Worm (Caenorhabditis elegans) whole organism, L4 larva: ENCODE data around the gene F32D8.4.

ENCODE experiments used
- D1046.2 ChIP-seq: fragments of 200-800 bp; sonication (Bioruptor generic); IDR thresholded peaks from 2 replicates; pipeline ENCODE4 v1.3.6; 2022; ENCODE audit warnings: missing genetic modification characterization, missing compliant biosample characterization
- Y75B8A.6 ChIP-seq: fragments of 200-800 bp; sonication (Bioruptor generic); IDR thresholded peaks from 2 replicates; pipeline ENCODE4 v1.3.6; 2022; ENCODE audit warnings: missing genetic modification reagents, missing genetic modification characterization, missing compliant biosample characterization
- aha-1 ChIP-seq: fragments of 150-350 bp; peaks from one replicate; lab custom pipeline; 2014; ENCODE audit warnings: missing biosample characterization, missing genetic modification characterization
- aly-2 ChIP-seq: sonication (generic microtip); optimal IDR thresholded peaks from 2 replicates; lab custom pipeline; 2018; ENCODE audit warnings: missing biosample characterization, missing genetic modification characterization
- ama-1 ChIP-seq: fragments of 150-350 bp; optimal IDR thresholded peaks from 2 replicates; lab custom pipeline; 2014; ENCODE audit warnings: inconsistent platforms, mixed read lengths
- ceh-28 ChIP-seq: fragments of 150-350 bp; optimal IDR thresholded peaks from 2 replicates; lab custom pipeline; 2014; ENCODE audit warnings: missing biosample characterization, missing genetic modification reagents, missing genetic modification characterization
- ces-1 ChIP-seq: fragments of 150-350 bp; sonication (generic microtip); optimal IDR thresholded peaks from 4 replicates; lab custom pipeline; 2014; ENCODE audit warnings: missing biosample characterization, missing genetic modification reagents, missing genetic modification characterization
- cey-2 ChIP-seq: sonication (generic microtip); optimal IDR thresholded peaks from 3 replicates; lab custom pipeline; 2017; ENCODE audit warnings: missing genetic modification characterization, mild to moderate bottlenecking, missing compliant biosample characterization, antibody characterized with exemption, borderline replicate concordance; ENCODE audit not compliant: insufficient read depth
- daf-12 ChIP-seq: fragments of 150-350 bp; optimal IDR thresholded peaks from 2 replicates; lab custom pipeline; 2014; ENCODE audit warnings: missing biosample characterization, missing genetic modification reagents, missing genetic modification characterization
- daf-16 ChIP-seq, 3 experiments: sonication (generic microtip); optimal IDR thresholded peaks; 2 replicates each; lab custom pipeline; 2016 to 2017; ENCODE audit warnings: missing genetic modification characterization in 3 of 3, missing genetic modification reagents in 3 of 3, mild to moderate bottlenecking in 2 of 3, missing compliant biosample characterization in 2 of 3, missing biosample characterization in 1 of 3, moderate library complexity in 1 of 3
- dmd-6 ChIP-seq: fragments of 200-800 bp; sonication (Bioruptor generic); IDR thresholded peaks from 2 replicates; pipeline ENCODE4 v1.3.6; 2022; ENCODE audit warnings: missing genetic modification reagents, missing genetic modification characterization, missing compliant biosample characterization
- dmd-8 ChIP-seq: fragments of 200-800 bp; sonication (Bioruptor generic); IDR thresholded peaks from 2 replicates; pipeline ENCODE4 v1.3.6; 2022; ENCODE audit warnings: missing genetic modification characterization, missing compliant biosample characterization
- egl-27 ChIP-seq: sonication (generic microtip); optimal IDR thresholded peaks from 3 replicates; lab custom pipeline; 2017; ENCODE audit warnings: missing biosample characterization, missing genetic modification reagents, missing genetic modification characterization
- hif-1 ChIP-seq, 2 experiments: sonication (generic microtip); optimal IDR thresholded peaks; 2 replicates each; lab custom pipeline; 2016 to 2017; ENCODE audit warnings: missing compliant biosample characterization in 2 of 2, missing genetic modification characterization in 2 of 2, missing genetic modification reagents in 2 of 2, missing genotype in 2 of 2, mild to moderate bottlenecking in 1 of 2
- hlh-11 ChIP-seq: fragments of 200-800 bp; sonication (Bioruptor generic); optimal IDR thresholded peaks from 2 replicates; lab custom pipeline; 2018; ENCODE audit warnings: mild to moderate bottlenecking, missing genetic modification characterization, missing compliant biosample characterization
- hlh-30 ChIP-seq: sonication (generic microtip); optimal IDR thresholded peaks from 2 replicates; lab custom pipeline; 2017; ENCODE audit warnings: antibody characterized with exemption, mild to moderate bottlenecking, missing genetic modification characterization, missing compliant biosample characterization; ENCODE audit not compliant: insufficient read depth
- hmg-1.1 ChIP-seq: fragments of 200-800 bp; sonication (Bioruptor generic); IDR thresholded peaks from 2 replicates; pipeline ENCODE4 v1.3.6; 2022; ENCODE audit warnings: missing genetic modification reagents, missing genetic modification characterization, missing compliant biosample characterization
- jun-1 ChIP-seq: fragments of 150-350 bp; optimal IDR thresholded peaks from 2 replicates; lab custom pipeline; 2014; ENCODE audit warnings: missing biosample characterization, missing genetic modification reagents, missing genetic modification characterization
- lim-7 ChIP-seq: fragments of 200-800 bp; sonication (Bioruptor generic); IDR thresholded peaks from 2 replicates; pipeline ENCODE4 v1.3.6; 2022; ENCODE audit warnings: missing genetic modification characterization, missing compliant biosample characterization
- lin-29 ChIP-seq: fragments of 200-800 bp; sonication (Bioruptor generic); IDR thresholded peaks from 2 replicates; pipeline ENCODE4 v1.3.6; 2022; ENCODE audit warnings: missing genetic modification reagents, missing genetic modification characterization, missing compliant biosample characterization
- lin-38 ChIP-seq: fragments of 200-800 bp; sonication (Bioruptor generic); IDR thresholded peaks from 2 replicates; pipeline ENCODE4 v1.3.6; 2022; ENCODE audit warnings: missing genetic modification reagents, missing genetic modification characterization, missing compliant biosample characterization
- lin-39 ChIP-seq: fragments of 150-350 bp; optimal IDR thresholded peaks from 2 replicates; lab custom pipeline; 2014; ENCODE audit warnings: missing biosample characterization, missing genetic modification reagents, missing genetic modification characterization
- lsy-2 ChIP-seq, 2 experiments: fragments of 150-350 bp in 1 of 2; sonication (generic microtip) in 1 of 2; optimal IDR thresholded peaks; 2 replicates each; lab custom pipeline; 2014 to 2017; ENCODE audit warnings: missing biosample characterization in 2 of 2, missing genetic modification characterization in 2 of 2
- mdl-1 ChIP-seq, 2 experiments: fragments of 150-350 bp in 1 of 2; sonication (generic microtip) in 1 of 2; optimal IDR thresholded peaks; 2 replicates each; lab custom pipeline; 2014 to 2017; ENCODE audit warnings: missing biosample characterization in 2 of 2, missing genetic modification characterization in 2 of 2
- mdt-29 ChIP-seq: fragments of 200-800 bp; sonication (Bioruptor generic); IDR thresholded peaks from 2 replicates; pipeline ENCODE4 v1.3.6; 2022; ENCODE audit warnings: missing genetic modification reagents, missing genetic modification characterization, missing compliant biosample characterization
- mep-1 ChIP-seq: fragments of 150-350 bp; sonication (generic microtip); optimal IDR thresholded peaks from 3 replicates; lab custom pipeline; 2014; ENCODE audit warnings: missing biosample characterization, missing genetic modification characterization
- nhr-102 ChIP-seq: sonication (generic microtip); optimal IDR thresholded peaks from 2 replicates; lab custom pipeline; 2016; ENCODE audit warnings: mild to moderate bottlenecking, missing genetic modification characterization, moderate library complexity, missing compliant biosample characterization
- nhr-11 ChIP-seq: fragments of 150-350 bp; optimal IDR thresholded peaks from 2 replicates; lab custom pipeline; 2014; ENCODE audit warnings: missing biosample characterization, missing genetic modification characterization
- nhr-28 ChIP-seq: fragments of 150-350 bp; optimal IDR thresholded peaks from 2 replicates; lab custom pipeline; 2014; ENCODE audit warnings: missing biosample characterization, missing genetic modification characterization
- nhr-41 ChIP-seq: fragments of 200-800 bp; sonication (Bioruptor generic); IDR thresholded peaks from 2 replicates; pipeline ENCODE4 v1.3.6; 2022; ENCODE audit warnings: missing genetic modification reagents, missing genetic modification characterization, missing compliant biosample characterization
- nhr-48 ChIP-seq: sonication (generic microtip); optimal IDR thresholded peaks from 2 replicates; lab custom pipeline; 2016; ENCODE audit warnings: mild to moderate bottlenecking, missing genetic modification characterization, missing compliant biosample characterization
- nhr-77 ChIP-seq: fragments of 150-350 bp; optimal IDR thresholded peaks from 2 replicates; lab custom pipeline; 2014; ENCODE audit warnings: missing biosample characterization, missing genetic modification characterization
- pqm-1 ChIP-seq: sonication (generic microtip); optimal IDR thresholded peaks from 2 replicates; lab custom pipeline; 2017; ENCODE audit warnings: missing biosample characterization, missing genetic modification characterization
- rbr-2 ChIP-seq: sonication (generic microtip); optimal IDR thresholded peaks from 2 replicates; lab custom pipeline; 2016; ENCODE audit warnings: missing genotype, missing genetic modification characterization, missing compliant biosample characterization
- skn-1 ChIP-seq: fragments of 150-350 bp; optimal IDR thresholded peaks from 2 replicates; lab custom pipeline; 2014; ENCODE audit warnings: missing biosample characterization, missing genetic modification characterization
- spr-3 ChIP-seq: fragments of 200-800 bp; sonication (Bioruptor generic); optimal IDR thresholded peaks from 2 replicates; lab custom pipeline; 2018; ENCODE audit warnings: mild to moderate bottlenecking, missing genetic modification characterization, missing compliant biosample characterization
- tag-97 ChIP-seq: fragments of 200-800 bp; sonication (Bioruptor generic); IDR thresholded peaks from 2 replicates; pipeline ENCODE4 v1.3.6; 2022; ENCODE audit warnings: missing genetic modification characterization, missing compliant biosample characterization
- tra-1 ChIP-seq: fragments of 200-800 bp; sonication (Bioruptor generic); IDR thresholded peaks from 2 replicates; pipeline ENCODE4 v1.3.6; 2022; ENCODE audit warnings: missing genetic modification reagents, missing genetic modification characterization, missing compliant biosample characterization
- unc-130 ChIP-seq: sonication (generic microtip); optimal IDR thresholded peaks from 2 replicates; lab custom pipeline; 2016; ENCODE audit warnings: missing genetic modification reagents, missing genetic modification characterization, missing compliant biosample characterization
- unc-62 ChIP-seq, 3 experiments: fragments of 150-350 bp in 1 of 3; sonication (generic microtip); optimal IDR thresholded peaks in 2 of 3; peaks in 1 of 3; 1 replicate in 1 of 3; 2 replicates in 2 of 3; lab custom pipeline; 2014 to 2017; ENCODE audit warnings: missing biosample characterization in 3 of 3, missing genetic modification characterization in 3 of 3, missing genetic modification reagents in 3 of 3, missing genotype in 1 of 3
- vab-7 ChIP-seq: fragments of 200-800 bp; sonication (Bioruptor generic); IDR thresholded peaks from 2 replicates; pipeline ENCODE4 v1.3.6; 2022; ENCODE audit warnings: missing genetic modification reagents, missing genetic modification characterization, missing compliant biosample characterization

F32D8.4 gene

DNA sequence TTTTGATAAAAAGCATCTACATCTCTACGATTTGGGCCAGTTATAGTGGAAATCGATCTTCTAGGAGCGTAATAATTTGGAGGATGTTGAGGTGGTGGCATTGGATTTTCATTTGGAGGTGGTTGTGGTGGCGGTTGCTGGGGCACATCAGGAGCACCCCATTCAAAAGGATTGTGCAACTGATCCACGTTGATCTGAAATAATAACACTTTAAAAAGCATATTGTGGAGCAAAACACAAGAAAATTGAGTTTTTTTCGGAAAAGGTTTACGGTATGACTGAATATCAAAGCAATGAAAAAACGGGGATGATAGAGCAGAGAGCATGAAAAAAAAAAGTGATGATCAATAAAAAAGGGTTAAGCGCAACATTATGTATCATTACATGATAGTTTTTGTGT is 27.8 kb downstream of the F32D8.4 start, which contains the start of gene saeg-1:
Gene saeg-1, minus strand, starts transcription at position 101 of the 400 bp plus-strand sequence.
- TF ChIP-seq vab-7 (no peak), ces-1 (no peak), lim-7 (no peak), nhr-48 (tag; lab: Kevin White, UChicago) (no peak), jun-1 (tag; lab: Kevin White, UChicago) (no peak), ceh-28 (tag; lab: Kevin White, UChicago) (no peak), lsy-2 (tag; optimal IDR thresholded peaks at IDR 0.05; lab: Kevin White, UChicago) (no peak), spr-3 (GFP tag; lab: Kevin White, UChicago) (no peak), lin-38 (GFP tag; lab: Robert Waterston, UW) (no peak)

DNA sequence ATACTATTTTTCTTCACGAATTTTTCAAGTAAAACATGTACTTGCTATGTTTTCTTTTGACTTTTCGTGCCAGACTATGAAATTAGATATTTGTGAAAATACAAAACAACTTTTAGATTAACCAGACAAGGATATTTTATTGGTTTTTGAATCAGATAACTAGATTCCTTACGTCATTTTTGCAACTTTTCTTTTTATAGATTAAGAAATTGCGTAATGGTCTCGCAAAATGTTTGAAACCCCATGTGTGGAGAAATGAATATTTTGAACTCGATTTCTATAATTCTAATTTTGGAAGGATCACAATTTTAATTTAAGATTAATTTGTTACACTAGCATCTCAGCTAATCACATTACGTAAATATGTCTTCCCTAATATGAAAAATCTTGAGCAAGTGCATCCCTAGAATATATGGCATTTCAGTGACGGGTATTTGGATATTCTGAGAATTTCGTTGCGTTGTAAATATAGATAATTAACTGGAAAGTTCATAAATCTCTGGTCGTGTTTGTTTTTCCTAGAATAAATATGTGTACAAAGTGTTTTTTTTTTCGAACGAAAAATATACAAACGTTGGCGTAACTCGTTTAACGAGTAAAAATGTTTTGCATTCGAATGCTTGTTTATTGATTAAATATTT is 30.8 kb downstream of the F32D8.4 start:
- no peak for TF ChIP-seq egl-27 (tag; lab: Kevin White, UChicago)
- TF ChIP-seq Y75B8A.6 (GFP tag; lab: Robert Waterston, UW): no peak
- no peak for TF ChIP-seq lin-29 (GFP tag; lab: Robert Waterston, UW)
- no peak for TF ChIP-seq unc-62 (GFP tag; optimal IDR thresholded peaks at IDR 0.05 in 1 of 2; lab: Kevin White, UChicago)
- no peak for TF ChIP-seq unc-62 (tag; optimal IDR thresholded peaks at IDR 0.05; lab: Kevin White, UChicago)
- TF ChIP-seq aly-2 (tag; lab: Kevin White, UChicago): no peak
- TF ChIP-seq D1046.2 (GFP tag; lab: Robert Waterston, UW): no peak

DNA sequence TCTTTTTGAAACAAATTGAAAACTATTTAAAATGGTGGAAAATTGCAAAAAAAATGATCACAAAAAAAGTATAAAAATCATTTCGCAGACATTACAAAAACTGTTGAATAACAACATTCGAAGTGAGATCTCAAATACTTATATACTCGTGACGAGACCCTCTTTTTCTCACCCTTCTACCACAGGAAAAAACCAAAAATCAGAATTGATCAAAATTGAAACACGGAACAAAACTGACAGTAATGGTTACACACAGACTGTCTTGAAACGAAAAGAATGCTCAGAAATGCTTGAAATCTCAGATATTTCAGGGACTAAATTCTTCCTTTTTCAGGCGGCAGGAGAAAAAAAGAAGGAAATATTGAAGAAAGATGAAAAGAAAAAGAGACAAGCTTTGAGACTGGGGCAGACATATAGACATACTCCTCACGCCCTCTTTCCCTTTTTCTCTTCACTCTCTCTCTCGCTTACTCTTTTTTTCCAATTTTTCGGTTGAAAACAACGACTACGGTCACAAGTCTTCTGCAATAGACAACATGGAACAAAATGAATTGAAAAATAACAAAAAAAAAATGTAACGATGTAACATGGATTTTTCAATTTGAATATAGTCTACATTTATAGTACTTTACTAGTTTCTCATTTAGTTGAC is 31.6 kb downstream of the F32D8.4 start:
- peak; percentile 75 for TF ChIP-seq hlh-30 (tag; lab: Kevin White, UChicago)
- peak in 1 of 2 experiments; percentile 87 for TF ChIP-seq unc-62 (GFP tag; optimal IDR thresholded peaks at IDR 0.05 in 1 of 2; lab: Kevin White, UChicago)
- no peak for TF ChIP-seq unc-62 (tag; optimal IDR thresholded peaks at IDR 0.05; lab: Kevin White, UChicago)
- no peak for TF ChIP-seq daf-16 (GFP tag; optimal IDR thresholded peaks at IDR 0.05; lab: Kevin White, UChicago)
- peak; percentile 24 for TF ChIP-seq daf-16 (tag; optimal IDR thresholded peaks at IDR 0.05; lab: Kevin White, UChicago)
- peak; percentile 15 for TF ChIP-seq nhr-77 (tag; lab: Kevin White, UChicago)
- TF ChIP-seq ama-1 (lab: Kevin White, UChicago): peak; percentile 25
- TF ChIP-seq tra-1: no peak
- TF ChIP-seq mep-1: peak; percentile 47
- TF ChIP-seq nhr-28 (tag; lab: Kevin White, UChicago): peak; percentile 59
- peak in 1 of 2 experiments; percentile 51 for TF ChIP-seq hif-1 (tag; optimal IDR thresholded peaks at IDR 0.05; lab: Kevin White, UChicago)
- no peak for TF ChIP-seq mdt-29 (GFP tag; lab: Robert Waterston, UW)
- no peak for TF ChIP-seq tag-97
- no peak for TF ChIP-seq daf-12 (tag; lab: Kevin White, UChicago)
- no peak for TF ChIP-seq nhr-102 (tag; lab: Kevin White, UChicago)
- TF ChIP-seq pqm-1 (tag; lab: Kevin White, UChicago): no peak
- peak; percentile 15 for TF ChIP-seq nhr-11 (tag; lab: Kevin White, UChicago)
- no peak for TF ChIP-seq nhr-41
- TF ChIP-seq cey-2 (tag; lab: Kevin White, UChicago): no peak
- TF ChIP-seq hmg-1.1 (GFP tag; lab: Robert Waterston, UW): no peak
- peak in 1 of 2 experiments; percentile 24 for TF ChIP-seq mdl-1 (tag; optimal IDR thresholded peaks at IDR 0.05; lab: Kevin White, UChicago)
- no peak for TF ChIP-seq dmd-8 (GFP tag; lab: Robert Waterston, UW)
- no peak for TF ChIP-seq ceh-28 (tag; lab: Kevin White, UChicago)
- peak; percentile 52 for TF ChIP-seq rbr-2
- peak; percentile 13 for TF ChIP-seq aha-1
- no peak for TF ChIP-seq skn-1 (tag; lab: Kevin White, UChicago)
- TF ChIP-seq lin-39 (tag; lab: Kevin White, UChicago): no peak
- TF ChIP-seq hlh-11 (tag; lab: Kevin White, UChicago): peak; percentile 42
- no peak for TF ChIP-seq unc-130 (GFP tag; lab: Kevin White, UChicago)
- TF ChIP-seq lsy-2 (tag; optimal IDR thresholded peaks at IDR 0.05; lab: Kevin White, UChicago): peak in 1 of 2 experiments; percentile 45
- TF ChIP-seq dmd-6: peak; percentile 20
